Worm (Caenorhabditis elegans) whole organism, late embryonic: ENCODE results near the gene sec-20.

ENCODE experiments used
- F13H6.1 ChIP-seq: sonication (generic microtip); optimal IDR thresholded peaks from 2 replicates; lab custom pipeline; 2016; ENCODE audit warnings: missing genetic modification characterization, missing compliant biosample characterization
- K02D7.2 ChIP-seq: sonication (generic microtip); optimal IDR thresholded peaks from 2 replicates; lab custom pipeline; 2017; ENCODE audit warnings: mild to moderate bottlenecking, missing genetic modification characterization, missing compliant biosample characterization
- Y22D7AL.16 ChIP-seq: sonication (generic microtip); optimal IDR thresholded peaks from 2 replicates; lab custom pipeline; 2016; ENCODE audit warnings: missing genetic modification characterization, missing compliant biosample characterization
- ama-1 ChIP-seq: fragments of 150-350 bp; optimal IDR thresholded peaks from 2 replicates; lab custom pipeline; 2014
- ceh-14 ChIP-seq: sonication (generic microtip); optimal IDR thresholded peaks from 2 replicates; lab custom pipeline; 2016; ENCODE audit warnings: missing genotype, missing genetic modification characterization, missing compliant biosample characterization
- ceh-2 ChIP-seq: sonication (generic microtip); optimal IDR thresholded peaks from 2 replicates; lab custom pipeline; 2016; ENCODE audit warnings: missing genotype, missing genetic modification characterization, missing compliant biosample characterization
- ceh-24 ChIP-seq: sonication (generic microtip); optimal IDR thresholded peaks from 2 replicates; lab custom pipeline; 2016; ENCODE audit warnings: mild to moderate bottlenecking, missing genetic modification characterization, missing compliant biosample characterization
- ceh-48 ChIP-seq: sonication (generic microtip); optimal IDR thresholded peaks from 2 replicates; lab custom pipeline; 2016; ENCODE audit warnings: missing genetic modification characterization, inconsistent platforms, missing compliant biosample characterization
- elt-2 ChIP-seq: sonication (generic microtip); optimal IDR thresholded peaks from 2 replicates; lab custom pipeline; 2016; ENCODE audit warnings: missing genetic modification reagents, missing genetic modification characterization, missing compliant biosample characterization
- ets-4 ChIP-seq: sonication (generic microtip); optimal IDR thresholded peaks from 2 replicates; lab custom pipeline; 2016; ENCODE audit warnings: missing genetic modification characterization, missing compliant biosample characterization
- eyg-1 ChIP-seq: sonication (generic microtip); optimal IDR thresholded peaks from 2 replicates; lab custom pipeline; 2016; ENCODE audit warnings: missing genotype, missing genetic modification characterization, missing compliant biosample characterization
- fkh-10 ChIP-seq: fragments of 150-350 bp; optimal IDR thresholded peaks from 2 replicates; lab custom pipeline; 2014; ENCODE audit warnings: missing biosample characterization, missing genetic modification reagents, missing genetic modification characterization
- hlh-13 ChIP-seq: fragments of 200-800 bp; sonication (Bioruptor generic); optimal IDR thresholded peaks from 2 replicates; lab custom pipeline; 2018; ENCODE audit warnings: mild to moderate bottlenecking, missing genetic modification characterization, missing compliant biosample characterization
- rnt-1 ChIP-seq: sonication (generic microtip); optimal IDR thresholded peaks from 2 replicates; lab custom pipeline; 2016; ENCODE audit warnings: missing genetic modification characterization, missing compliant biosample characterization

ce11 chrIII:203953-204352 is 12.1 kb downstream of the sec-20 start:
- TF ChIP-seq Y22D7AL.16 (tag; lab: Kevin White, UChicago) (no peak), ceh-2 (tag; lab: Kevin White, UChicago) (no peak), rnt-1 (tag; lab: Kevin White, UChicago) (no peak), ama-1 (no peak), F13H6.1 (tag; lab: Kevin White, UChicago) (no peak), ceh-24 (tag; lab: Kevin White, UChicago) (no peak), ceh-14 (no peak), ets-4 (tag; lab: Kevin White, UChicago) (no peak), K02D7.2 (no peak), fkh-10 (GFP tag; lab: Kevin White, UChicago) (no peak), hlh-13 (GFP tag; lab: Kevin White, UChicago) (no peak), ceh-48 (tag; lab: Kevin White, UChicago) (peak; percentile 69), eyg-1 (tag; lab: Kevin White, UChicago) (no peak), elt-2 (tag; lab: Kevin White, UChicago) (no peak)
